Fruit fly (Drosophila melanogaster): ENCODE results near the gene CG11313.

CG11313 gene

dm6 chr3R:30718442-30718841 lies 12.5 kb downstream of the CG11313 start (continued):
- TF ChIP-seq CG15269 (tag; optimal IDR thresholded peaks at IDR 0.05) (peak; percentile 1), ara (GFP tag; IDR thresholded peaks at IDR 0.05) (peak; percentile 53; the same call in 1 of the 2 replicates), cas (GFP tag; IDR thresholded peaks at IDR 0.05) (no peak), ATbp (GFP tag; optimal IDR thresholded peaks at IDR 0.05) (peak; percentile 22), Jarid2 (GFP tag; optimal IDR thresholded peaks at IDR 0.05) (no peak), nmo (GFP tag; optimal IDR thresholded peaks at IDR 0.05) (peak; percentile 43), CG14710 (tag; optimal IDR thresholded peaks at IDR 0.05) (peak; percentile 14), B-H1 (GFP tag; IDR thresholded peaks at IDR 0.05) (0 out of 3 replicates have a peak, but pooled peaks have one; percentile 13), bcd (GFP tag; optimal IDR thresholded peaks at IDR 0.05) (no peak), gsb-n (tag; optimal IDR thresholded peaks at IDR 0.05) (peak; percentile 31), unpg (GFP tag; optimal IDR thresholded peaks at IDR 0.05) (peak; percentile 16), CG16863 (GFP tag; optimal IDR thresholded peaks at IDR 0.05) (no peak), CG4404 (GFP tag; IDR thresholded peaks at IDR 0.05) (no peak), sd (tag; optimal IDR thresholded peaks at IDR 0.05) (no peak), CG12236 (GFP tag; optimal IDR thresholded peaks at IDR 0.05) (no peak), klu (GFP tag; IDR thresholded peaks at IDR 0.05) (no peak), CG18476 (GFP tag; optimal IDR thresholded peaks at IDR 0.05) (no peak), CG12299 (tag; optimal IDR thresholded peaks at IDR 0.05) (no peak), CG31365 (tag; optimal IDR thresholded peaks at IDR 0.05) (no peak), Dref (GFP tag; IDR thresholded peaks at IDR 0.05) (no peak), CG10267 (tag; optimal IDR thresholded peaks at IDR 0.05) (no peak), CG11695 (GFP tag; IDR thresholded peaks at IDR 0.05) (no peak), HmgZ (tag; optimal IDR thresholded peaks at IDR 0.05) (no peak), Dfd (GFP tag; optimal IDR thresholded peaks at IDR 0.05) (no peak), CG11398 (GFP tag; optimal IDR thresholded peaks at IDR 0.05) (no peak), CG15514 (GFP tag; optimal IDR thresholded peaks at IDR 0.05) (no peak), Atf6 (GFP tag; IDR thresholded peaks at IDR 0.05) (no peak), stwl (tag; optimal IDR thresholded peaks at IDR 0.05) (no peak), Deaf1 (tag; optimal IDR thresholded peaks at IDR 0.05) (no peak), CG10654 (GFP tag; optimal IDR thresholded peaks at IDR 0.05) (no peak), hth (optimal IDR thresholded peaks at IDR 0.05) (no peak), tll (GFP tag; optimal IDR thresholded peaks at IDR 0.05) (no peak), CG1233 (GFP tag; optimal IDR thresholded peaks at IDR 0.05) (no peak), pros (GFP tag; optimal IDR thresholded peaks at IDR 0.05) (no peak), CG8359 (GFP tag; optimal IDR thresholded peaks at IDR 0.05; ENCODE audit: borderline replicate concordance) (no peak), CG14441 (GFP tag; IDR thresholded peaks at IDR 0.05) (no peak), CG4282 (GFP tag; optimal IDR thresholded peaks at IDR 0.05) (no peak), nerfin-2 (GFP tag; IDR thresholded peaks at IDR 0.05; ENCODE audit: partially characterized antibody) (no peak), CG7372 (GFP tag; IDR thresholded peaks at IDR 0.05) (no peak), Oli (tag; optimal IDR thresholded peaks at IDR 0.05) (peak; percentile 25), eve (GFP tag; optimal IDR thresholded peaks at IDR 0.05) (no peak), CG34422 (GFP tag; IDR thresholded peaks at IDR 0.05) (peak; percentile 40; the same call in 1 of the 3 replicates), tup (GFP tag; optimal IDR thresholded peaks at IDR 0.05) (no peak), gcm2 (GFP tag; optimal IDR thresholded peaks at IDR 0.05) (no peak), CG10321 (GFP tag; IDR thresholded peaks at IDR 0.05) (no peak), CG9437 (GFP tag; optimal IDR thresholded peaks at IDR 0.05) (no peak), vvl (GFP tag; IDR thresholded peaks at IDR 0.05) (peak; percentile 63), vfl (GFP tag; optimal IDR thresholded peaks at IDR 0.05) (no peak), lbe (GFP tag; optimal IDR thresholded peaks at IDR 0.05) (no peak), zfh1 (GFP tag; IDR thresholded peaks at IDR 0.05) (peak; percentile 81), so (GFP tag; IDR thresholded peaks at IDR 0.05) (no peak), Usf (GFP tag; optimal IDR thresholded peaks at IDR 0.05) (no peak)

Data from whole organism, embryonic.